Fruit fly (Drosophila melanogaster) S2 (cell line): ENCODE results near the gene CG42323.

ENCODE experiments used
- CG8478 ChIP-seq: fragments of >200 bp; optimal IDR thresholded peaks from 2 replicates; lab custom pipeline; 2018
- CTCF ChIP-seq, 2 experiments: fragments of >200 bp; optimal IDR thresholded peaks; 2 replicates each; lab custom pipeline; 2018

- TF ChIP-seq CTCF (optimal IDR thresholded peaks at IDR 0.05; lab: Kevin White, UChicago): no peak
- TF ChIP-seq CG8478: no peak
These were observed 42.4 kb upstream of the CG42323 start, which contains the start of the genes por and CG6179 for dm6 chrX:18379791-18380190.
